Worm (Caenorhabditis elegans): ENCODE measurements around the gene B0507.9.
"Not testable (repeated sequence)": the region's sequence is repeated elsewhere in the genome, so short reads cannot be mapped to it uniquely, and the experiment has no call there.

B0507.9 gene

DNA sequence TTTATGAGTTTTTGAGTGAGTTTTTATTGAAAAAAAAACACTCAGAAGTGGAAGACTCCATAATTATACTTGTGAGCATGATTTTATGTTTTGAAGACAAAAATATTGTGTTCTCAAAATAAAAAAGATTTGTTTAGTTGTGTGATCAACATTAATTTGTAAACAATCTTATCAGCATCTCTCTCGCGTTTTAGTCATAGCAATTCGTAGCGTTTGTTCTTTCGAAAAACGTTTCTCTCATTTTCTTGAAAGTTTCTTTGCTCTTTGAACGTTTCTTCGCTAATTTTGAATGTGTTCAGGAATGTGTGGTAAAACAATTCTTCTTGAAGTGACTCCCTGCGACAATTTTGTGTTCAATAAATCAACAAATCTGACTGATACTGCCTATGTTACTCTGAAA, 26.7 kb downstream of the B0507.9 start, which contains the start of gene ZC196.2:
TSS of gene ZC196.2 (plus strand) at position 301 of the 400 bp plus-strand sequence.
- TF ChIP-seq dao-5 (tag; optimal IDR thresholded peaks at IDR 0.05) (no peak), him-1 (tag; optimal IDR thresholded peaks at IDR 0.05) (no peak), W03F9.2 (tag; optimal IDR thresholded peaks at IDR 0.05) (no peak)

DNA sequence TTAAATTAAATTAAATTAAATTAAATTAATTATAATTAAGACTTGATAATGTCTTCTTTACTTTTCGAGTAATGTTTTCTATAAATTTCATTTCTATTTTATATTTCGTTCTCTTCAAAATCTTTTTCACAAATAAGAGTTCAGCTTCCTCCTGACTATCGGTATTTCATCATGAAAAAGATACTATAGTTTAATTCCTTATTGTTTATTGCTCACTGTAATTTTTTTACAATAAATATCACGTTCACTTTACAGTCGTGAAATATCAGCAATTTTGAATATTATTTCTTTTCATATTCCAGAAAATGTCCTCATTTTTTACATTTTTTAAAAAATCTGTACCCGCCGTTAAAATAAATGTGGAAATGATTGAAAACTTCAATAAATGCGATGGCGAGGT, 29.5 kb downstream of the B0507.9 start, which contains the start of gene ZC196.3:
TSS of gene ZC196.3 (plus strand) at position 301 of the 400 bp plus-strand sequence.
- TF ChIP-seq W03F9.2 (tag; optimal IDR thresholded peaks at IDR 0.05) (no peak), him-1 (tag; optimal IDR thresholded peaks at IDR 0.05) (no peak), dao-5 (tag; optimal IDR thresholded peaks at IDR 0.05) (no peak)

ce11 chrV:8732934-8733333, 32.9 kb downstream of the B0507.9 start, which contains the start of gene ZC196.4:
Gene ZC196.4, plus strand, starts transcription at chrV:8733106.
- TF ChIP-seq him-1 (tag; optimal IDR thresholded peaks at IDR 0.05) (no peak), dao-5 (tag; optimal IDR thresholded peaks at IDR 0.05) (no peak), W03F9.2 (tag; optimal IDR thresholded peaks at IDR 0.05) (no peak)

DNA sequence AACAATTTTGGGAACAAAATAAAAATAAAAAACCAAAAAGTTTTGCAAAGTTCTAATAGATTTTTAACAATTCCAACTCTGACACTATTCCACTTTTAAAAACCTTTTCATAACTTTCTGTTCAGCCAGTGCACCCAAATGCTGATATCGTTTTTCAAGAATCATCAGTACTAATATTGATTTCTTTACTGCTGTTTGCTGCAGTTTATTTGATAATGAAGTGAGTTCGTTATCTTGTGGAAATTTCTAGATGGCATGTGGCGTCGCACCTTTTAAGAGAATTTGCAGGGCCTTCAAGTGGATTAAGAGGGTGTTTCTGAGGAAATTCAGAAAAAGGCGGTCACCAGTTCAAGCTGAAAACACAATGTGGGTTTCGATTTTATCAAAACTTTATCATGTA, 34.8 kb downstream of the B0507.9 start:
- TF ChIP-seq W03F9.2 (tag; optimal IDR thresholded peaks at IDR 0.05) = no peak
- TF ChIP-seq him-1 (tag; optimal IDR thresholded peaks at IDR 0.05) = no peak
- TF ChIP-seq dao-5 (tag; optimal IDR thresholded peaks at IDR 0.05) = no peak

ce11 chrV:8729100-8729499, 36.7 kb downstream of the B0507.9 start, which contains the start of gene ZC196.5:
Gene ZC196.5, plus strand, starts transcription at chrV:8729400.
- TF ChIP-seq dao-5 (tag; optimal IDR thresholded peaks at IDR 0.05) = no peak
- TF ChIP-seq him-1 (tag; optimal IDR thresholded peaks at IDR 0.05) = no peak
- no peak for TF ChIP-seq W03F9.2 (tag; optimal IDR thresholded peaks at IDR 0.05)

- TF ChIP-seq dao-5 (tag; optimal IDR thresholded peaks at IDR 0.05) (no peak), him-1 (tag; optimal IDR thresholded peaks at IDR 0.05) (no peak), W03F9.2 (tag; optimal IDR thresholded peaks at IDR 0.05) (no peak)
Observed at ce11 chrV:8727077-8727476, 38.8 kb downstream of the B0507.9 start, which contains the start of gene ZC196.9. Gene ZC196.9, minus strand, starts transcription at chrV:8727177.

ce11 chrV:8726228-8726627, 39.6 kb downstream of the B0507.9 start, which contains the start of gene droe-8:
Gene droe-8, plus strand, starts transcription at chrV:8726528.
- not testable (repeated sequence) for TF ChIP-seq him-1, W03F9.2, dao-5 (tag; optimal IDR thresholded peaks at IDR 0.05)

- not testable (repeated sequence) for TF ChIP-seq dao-5, W03F9.2, him-1 (tag; optimal IDR thresholded peaks at IDR 0.05)
Observed at ce11 chrV:8722160-8722559, 43.7 kb downstream of the B0507.9 start, which contains the start of gene ZC196.8. Gene ZC196.8, minus strand, starts transcription at chrV:8722260.

DNA sequence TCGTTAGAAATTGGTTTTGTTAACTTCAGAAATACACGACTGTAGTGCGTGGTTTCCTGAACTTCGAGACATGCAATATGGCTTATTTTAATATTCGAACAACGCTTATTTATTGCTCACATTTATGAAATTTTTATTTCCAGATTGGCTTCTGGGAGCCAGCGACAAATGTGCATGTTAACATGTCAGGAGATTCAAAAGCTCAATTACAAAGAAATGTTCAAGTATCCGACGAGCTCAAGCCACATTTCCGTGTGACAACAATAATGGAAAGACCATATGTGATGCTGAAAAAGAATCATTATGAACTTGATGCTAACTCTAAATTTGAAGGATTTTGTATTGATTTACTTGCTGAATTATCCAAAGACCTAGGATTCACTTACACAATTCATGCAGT, 47.4 kb downstream of the B0507.9 start:
- TF ChIP-seq him-1 (tag; optimal IDR thresholded peaks at IDR 0.05) (no peak), dao-5 (tag; optimal IDR thresholded peaks at IDR 0.05) (no peak), W03F9.2 (tag; optimal IDR thresholded peaks at IDR 0.05) (no peak)

DNA sequence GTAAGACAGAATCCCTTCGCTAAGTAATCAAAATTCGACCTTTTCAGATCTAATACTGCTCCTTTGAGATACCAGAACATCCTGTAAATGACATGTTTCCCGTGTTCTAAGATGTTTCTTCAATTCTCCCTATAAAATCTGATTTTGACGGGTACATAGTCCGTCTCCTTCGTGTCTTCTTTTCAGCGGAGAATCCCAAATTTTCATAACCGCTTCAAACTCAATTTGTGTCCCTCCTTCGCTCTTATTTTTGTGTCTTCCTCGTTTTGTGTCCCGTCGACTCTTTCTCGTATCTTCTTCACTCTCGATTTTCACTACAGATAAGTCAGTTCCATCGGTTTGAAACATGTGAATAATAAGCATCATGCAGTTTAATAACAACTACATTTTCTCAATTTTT, 49.7 kb downstream of the B0507.9 start, which contains the start of gene glr-5:
TSS of gene glr-5 (plus strand) at position 321 of the 400 bp plus-strand sequence.
- TF ChIP-seq W03F9.2 (tag; optimal IDR thresholded peaks at IDR 0.05) = no peak
